Worm (Caenorhabditis elegans) whole organism, young adult: ENCODE results near the gene W01B6.4.

ENCODE experiments used
- B0019.2 ChIP-seq: fragments of 200-800 bp; sonication (Bioruptor generic); conservative IDR thresholded peaks from 2 replicates; pipeline ENCODE4 v1.3.6; 2022; ENCODE audit warnings: missing genetic modification reagents, missing genetic modification characterization, missing compliant biosample characterization
- B0336.3 ChIP-seq: fragments of 200-800 bp; sonication (Bioruptor generic); IDR thresholded peaks from 2 replicates; pipeline ENCODE4 v1.3.6; 2022; ENCODE audit warnings: missing genetic modification characterization, missing compliant biosample characterization
- C06A6.2 ChIP-seq: fragments of 200-800 bp; sonication (Bioruptor generic); conservative IDR thresholded peaks from 2 replicates; pipeline ENCODE4 v1.3.6; 2022; ENCODE audit warnings: missing genetic modification characterization, missing compliant biosample characterization
- F10E7.11 ChIP-seq: sonication (generic microtip); optimal IDR thresholded peaks from 2 replicates; lab custom pipeline; 2017; ENCODE audit warnings: mild to moderate bottlenecking, missing genetic modification characterization, moderate library complexity, missing compliant biosample characterization
- F23B12.7 ChIP-seq: sonication (generic microtip); optimal IDR thresholded peaks from 2 replicates; lab custom pipeline; 2017; ENCODE audit warnings: missing genetic modification characterization, mild to moderate bottlenecking, missing compliant biosample characterization, antibody characterized with exemption, moderate library complexity; ENCODE audit not compliant: insufficient read depth
- F33H1.4 ChIP-seq: fragments of 200-800 bp; sonication (Bioruptor generic); IDR thresholded peaks from 2 replicates; pipeline ENCODE4 v1.3.6; 2022; ENCODE audit warnings: missing genetic modification reagents, missing genetic modification characterization, missing compliant biosample characterization
- F37B4.10 ChIP-seq: fragments of 200-800 bp; sonication (Bioruptor generic); IDR thresholded peaks from 2 replicates; pipeline ENCODE4 v1.3.6; 2022; ENCODE audit warnings: missing genetic modification characterization, missing compliant biosample characterization
- F49E8.2 ChIP-seq: sonication (generic microtip); optimal IDR thresholded peaks from 3 replicates; lab custom pipeline; 2017; ENCODE audit warnings: missing genetic modification characterization, mild to moderate bottlenecking, missing compliant biosample characterization, antibody characterized with exemption, moderate library complexity; ENCODE audit not compliant: insufficient read depth
- F55B11.4 ChIP-seq: sonication (generic microtip); optimal IDR thresholded peaks from 2 replicates; lab custom pipeline; 2016; ENCODE audit warnings: missing compliant biosample characterization, missing genetic modification characterization, borderline replicate concordance; ENCODE audit not compliant: insufficient read depth
- F57C9.4 ChIP-seq: sonication (generic microtip); optimal IDR thresholded peaks from 2 replicates; lab custom pipeline; 2017; ENCODE audit warnings: mild to moderate bottlenecking, missing genetic modification characterization, missing compliant biosample characterization
- K12H6.12 ChIP-seq: fragments of 200-800 bp; sonication (Bioruptor generic); optimal IDR thresholded peaks from 2 replicates; lab custom pipeline; 2018; ENCODE audit warnings: mild to moderate bottlenecking, missing genetic modification characterization, missing compliant biosample characterization
- Y53F4B.3 ChIP-seq: fragments of 200-800 bp; sonication (Bioruptor generic); IDR thresholded peaks from 2 replicates; pipeline ENCODE4 v1.3.6; 2022; ENCODE audit warnings: missing genetic modification reagents, missing genetic modification characterization, missing compliant biosample characterization
- Y67H2A.10 ChIP-seq: fragments of 200-800 bp; sonication (Bioruptor generic); conservative IDR thresholded peaks from 2 replicates; pipeline ENCODE4 v1.3.6; 2022; ENCODE audit warnings: missing genetic modification reagents, missing genetic modification characterization, missing compliant biosample characterization
- ZK185.1 ChIP-seq: sonication (generic microtip); optimal IDR thresholded peaks from 2 replicates; lab custom pipeline; 2016; ENCODE audit warnings: mild to moderate bottlenecking, missing genetic modification characterization, missing compliant biosample characterization; ENCODE audit not compliant: poor library complexity, severe bottlenecking
- akir-1 ChIP-seq: fragments of 200-800 bp; sonication (Bioruptor generic); optimal IDR thresholded peaks from 2 replicates; lab custom pipeline; 2018; ENCODE audit warnings: mild to moderate bottlenecking, missing genetic modification characterization, moderate library complexity, missing compliant biosample characterization
- athp-1 ChIP-seq: sonication (generic microtip); optimal IDR thresholded peaks from 2 replicates; lab custom pipeline; 2017; ENCODE audit warnings: mild to moderate bottlenecking, missing genetic modification characterization, missing compliant biosample characterization
- attf-6 ChIP-seq: fragments of 200-800 bp; sonication (Bioruptor generic); IDR thresholded peaks from 2 replicates; pipeline ENCODE4 v1.3.6; 2022; ENCODE audit warnings: missing genetic modification reagents, missing genetic modification characterization, missing compliant biosample characterization
- bed-1 ChIP-seq: fragments of 200-800 bp; sonication (Bioruptor generic); IDR thresholded peaks from 2 replicates; pipeline ENCODE4 v1.3.6; 2022; ENCODE audit warnings: missing genetic modification reagents, missing genetic modification characterization, missing compliant biosample characterization
- ccch-3 ChIP-seq: fragments of 200-800 bp; sonication (Bioruptor generic); optimal IDR thresholded peaks from 2 replicates; lab custom pipeline; 2018; ENCODE audit warnings: mild to moderate bottlenecking, missing genetic modification characterization, missing compliant biosample characterization
- ceh-79 ChIP-seq: sonication (generic microtip); optimal IDR thresholded peaks from 2 replicates; lab custom pipeline; 2017; ENCODE audit warnings: mild to moderate bottlenecking, missing genetic modification characterization, missing compliant biosample characterization
- chd-7 ChIP-seq: sonication (generic microtip); optimal IDR thresholded peaks from 2 replicates; lab custom pipeline; 2016; ENCODE audit warnings: mild to moderate bottlenecking, missing genetic modification characterization, moderate library complexity, missing compliant biosample characterization
- dox-1 ChIP-seq: fragments of 200-800 bp; sonication (Bioruptor generic); IDR thresholded peaks from 2 replicates; pipeline ENCODE4 v1.3.6; 2022; ENCODE audit warnings: missing genetic modification reagents, missing genetic modification characterization, missing compliant biosample characterization
- efl-1 ChIP-seq: fragments of 150-350 bp; optimal IDR thresholded peaks from 2 replicates; lab custom pipeline; 2014; ENCODE audit warnings: missing biosample characterization, missing genetic modification reagents, missing genetic modification characterization
- ets-4 ChIP-seq: fragments of 200-800 bp; sonication (Bioruptor generic); optimal IDR thresholded peaks from 2 replicates; lab custom pipeline; 2018; ENCODE audit warnings: mild to moderate bottlenecking, missing genetic modification characterization, missing compliant biosample characterization
- fkh-3 ChIP-seq: sonication (generic microtip); optimal IDR thresholded peaks from 2 replicates; lab custom pipeline; 2016; ENCODE audit warnings: mild to moderate bottlenecking, missing genetic modification characterization, missing compliant biosample characterization
- hlh-12 ChIP-seq: sonication (generic microtip); optimal IDR thresholded peaks from 2 replicates; lab custom pipeline; 2016; ENCODE audit warnings: missing genetic modification characterization, missing compliant biosample characterization
- hmg-1.2 ChIP-seq: fragments of 200-800 bp; sonication (Bioruptor generic); IDR thresholded peaks from 2 replicates; pipeline ENCODE4 v1.3.6; 2022; ENCODE audit warnings: missing genetic modification reagents, missing genetic modification characterization, missing compliant biosample characterization
- lag-1 ChIP-seq: fragments of 200-800 bp; sonication (Bioruptor generic); IDR thresholded peaks from 2 replicates; pipeline ENCODE4 v1.3.6; 2022; ENCODE audit warnings: missing genetic modification reagents, missing genetic modification characterization, missing compliant biosample characterization
- let-526 ChIP-seq: fragments of 200-800 bp; sonication (Bioruptor generic); IDR thresholded peaks from 2 replicates; pipeline ENCODE4 v1.3.6; 2022; ENCODE audit warnings: missing genetic modification reagents, missing genetic modification characterization, missing compliant biosample characterization
- lin-26 ChIP-seq: fragments of 200-800 bp; sonication (Bioruptor generic); IDR thresholded peaks from 2 replicates; pipeline ENCODE4 v1.3.6; 2022; ENCODE audit warnings: missing genetic modification reagents, missing genetic modification characterization, missing compliant biosample characterization
- mxl-1 ChIP-seq: sonication (generic microtip); optimal IDR thresholded peaks from 2 replicates; lab custom pipeline; 2016; ENCODE audit warnings: missing genetic modification characterization, missing compliant biosample characterization
- nhr-179 ChIP-seq: sonication (generic microtip); optimal IDR thresholded peaks from 2 replicates; lab custom pipeline; 2016; ENCODE audit warnings: mild to moderate bottlenecking, missing genetic modification characterization, missing compliant biosample characterization
- nhr-80 ChIP-seq: sonication (generic microtip); optimal IDR thresholded peaks from 2 replicates; lab custom pipeline; 2016; ENCODE audit warnings: missing genetic modification characterization, missing compliant biosample characterization
- pbrm-1 ChIP-seq: fragments of 200-800 bp; sonication (Bioruptor generic); IDR thresholded peaks from 2 replicates; pipeline ENCODE4 v1.3.6; 2022; ENCODE audit warnings: missing genetic modification reagents, missing genetic modification characterization, missing compliant biosample characterization
- rec-8 ChIP-seq, 2 experiments: sonication (generic microtip); optimal IDR thresholded peaks; 2 replicates each; lab custom pipeline; 2016; ENCODE audit warnings: mild to moderate bottlenecking in 2 of 2, missing genetic modification characterization in 2 of 2, missing genetic modification reagents in 2 of 2, missing genotype in 2 of 2, missing biosample characterization in 1 of 2, missing compliant biosample characterization in 1 of 2, moderate library complexity in 1 of 2
- repo-1 ChIP-seq: sonication (generic microtip); optimal IDR thresholded peaks from 2 replicates; lab custom pipeline; 2017; ENCODE audit warnings: mild to moderate bottlenecking, missing genetic modification characterization, missing compliant biosample characterization
- sea-2 ChIP-seq: fragments of 200-800 bp; sonication (Bioruptor generic); IDR thresholded peaks from 2 replicates; pipeline ENCODE4 v1.3.6; 2022; ENCODE audit warnings: missing genetic modification characterization, missing compliant biosample characterization
- snpc-1.3 ChIP-seq: sonication (generic microtip); optimal IDR thresholded peaks from 2 replicates; lab custom pipeline; 2017; ENCODE audit warnings: missing genetic modification characterization, mild to moderate bottlenecking, missing compliant biosample characterization, antibody characterized with exemption, moderate library complexity, missing genotype, missing genetic modification reagents; ENCODE audit not compliant: insufficient read depth
- snpc-4 ChIP-seq, 5 experiments: fragments of 150-350 bp in 1 of 5; sonication (generic microtip) in 4 of 5; optimal IDR thresholded peaks; 2 replicates each; lab custom pipeline; 2014 to 2018; ENCODE audit warnings: missing genetic modification characterization in 5 of 5, missing biosample characterization in 3 of 5, antibody characterized with exemption in 2 of 5, mild to moderate bottlenecking in 2 of 5, missing compliant biosample characterization in 2 of 5, missing genotype in 2 of 5, moderate library complexity in 2 of 5, missing genetic modification reagents in 1 of 5
- somi-1 ChIP-seq: fragments of 200-800 bp; sonication (Bioruptor generic); optimal IDR thresholded peaks from 2 replicates; lab custom pipeline; 2018; ENCODE audit warnings: mild to moderate bottlenecking, missing genetic modification characterization, missing compliant biosample characterization
- sptf-2 ChIP-seq: fragments of 200-800 bp; sonication (Bioruptor generic); optimal IDR thresholded peaks from 2 replicates; lab custom pipeline; 2018; ENCODE audit warnings: mild to moderate bottlenecking, missing genetic modification characterization, missing compliant biosample characterization
- unc-130 ChIP-seq: sonication (generic microtip); optimal IDR thresholded peaks from 2 replicates; lab custom pipeline; 2016; ENCODE audit warnings: missing genetic modification reagents, missing genetic modification characterization, missing compliant biosample characterization
- xnd-1 ChIP-seq: sonication (generic microtip); optimal IDR thresholded peaks from 2 replicates; lab custom pipeline; 2016; ENCODE audit warnings: missing genotype, missing genetic modification reagents, missing genetic modification characterization, missing compliant biosample characterization
- zim-3 ChIP-seq: sonication (generic microtip); optimal IDR thresholded peaks from 2 replicates; lab custom pipeline; 2017; ENCODE audit warnings: mild to moderate bottlenecking, missing genetic modification characterization, moderate library complexity, missing compliant biosample characterization
- ztf-6 ChIP-seq: fragments of 200-800 bp; sonication (Bioruptor generic); IDR thresholded peaks from 2 replicates; pipeline ENCODE4 v1.3.6; 2022; ENCODE audit warnings: missing genetic modification reagents, missing genetic modification characterization, missing compliant biosample characterization

The W01B6.4 gene

ce11 chrIV:10042881-10043280 is 32.4 kb upstream of the W01B6.4 start, which contains the start of gene frk-1:
Gene frk-1 (plus strand): TSS chrIV:10043181.
- TF ChIP-seq B0019.2 (no peak), efl-1 (GFP tag; lab: Kevin White, UChicago) (no peak), Y53F4B.3 (GFP tag; lab: Robert Waterston, UW) (no peak), ets-4 (GFP tag; lab: Kevin White, UChicago) (no peak), Y67H2A.10 (no peak), fkh-3 (tag; lab: Kevin White, UChicago) (no peak), zim-3 (no peak), ceh-79 (tag; lab: Kevin White, UChicago) (no peak), ccch-3 (GFP tag; lab: Kevin White, UChicago) (no peak), C06A6.2 (GFP tag; lab: Robert Waterston, UW) (no peak), ZK185.1 (tag; lab: Kevin White, UChicago) (no peak), F57C9.4 (tag; lab: Kevin White, UChicago) (no peak), bed-1 (GFP tag; lab: Robert Waterston, UW) (no peak)

DNA sequence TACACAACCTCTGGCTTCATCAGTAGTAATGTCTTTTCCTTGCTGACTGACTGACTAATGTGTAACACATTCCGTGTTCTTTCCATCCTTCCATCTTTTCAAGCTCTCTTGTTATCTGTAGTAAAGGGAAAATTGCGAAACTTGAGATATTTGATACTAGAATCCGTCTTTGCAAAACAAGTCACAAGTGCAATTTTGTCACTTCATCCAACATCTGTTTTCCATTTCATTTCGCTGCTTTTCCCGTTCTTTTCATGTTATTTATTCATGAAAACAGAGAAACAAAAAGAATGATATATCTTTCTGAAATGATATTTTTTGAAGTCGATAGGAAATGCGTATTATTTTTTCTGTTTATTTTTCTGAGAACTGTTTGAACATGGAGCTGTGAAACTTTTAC is 29.3 kb upstream of the W01B6.4 start:
- TF ChIP-seq ets-4 (GFP tag; lab: Kevin White, UChicago) (no peak), B0336.3 (GFP tag; lab: Robert Waterston, UW) (no peak), chd-7 (tag; lab: Kevin White, UChicago) (no peak), hmg-1.2 (GFP tag; lab: Robert Waterston, UW) (no peak), unc-130 (GFP tag; lab: Kevin White, UChicago) (no peak), sea-2 (no peak), K12H6.12 (tag; lab: Kevin White, UChicago) (no peak), hlh-12 (tag; lab: Kevin White, UChicago) (no peak), F23B12.7 (tag; lab: Kevin White, UChicago) (no peak), pbrm-1 (GFP tag; lab: Robert Waterston, UW) (no peak), ceh-79 (tag; lab: Kevin White, UChicago) (no peak), repo-1 (tag; lab: Kevin White, UChicago) (no peak), attf-6 (GFP tag; lab: Robert Waterston, UW) (no peak), lag-1 (no peak), sptf-2 (GFP tag; lab: Kevin White, UChicago) (no peak), dox-1 (GFP tag; lab: Robert Waterston, UW) (no peak), F55B11.4 (tag; lab: Kevin White, UChicago) (no peak), ztf-6 (GFP tag; lab: Robert Waterston, UW) (no peak), F33H1.4 (GFP tag; lab: Robert Waterston, UW) (no peak)

DNA sequence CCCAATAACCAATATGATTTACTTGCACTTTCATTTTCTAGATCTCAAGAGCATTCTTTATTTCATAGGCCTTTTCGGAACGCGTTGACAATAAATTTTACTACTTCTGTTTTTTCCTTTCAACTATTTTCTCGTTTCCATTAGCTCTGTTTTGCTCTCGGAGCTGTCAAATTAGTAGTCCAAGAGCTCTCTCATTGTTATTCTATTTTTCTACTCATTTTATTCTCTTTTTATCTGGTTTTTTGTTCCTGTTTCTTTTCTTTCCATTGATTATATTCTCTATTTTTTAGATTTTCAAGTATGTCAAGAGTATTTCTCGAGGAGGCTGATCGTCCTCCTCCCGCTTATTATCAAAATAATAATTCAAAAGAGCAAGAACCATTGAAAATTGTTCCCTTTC is 28.2 kb upstream of the W01B6.4 start, which contains the start of gene T04B2.3:
T04B2.3 (plus strand) TSS at position 301 of the 400 bp plus-strand sequence.
- no peak for TF ChIP-seq Y53F4B.3 (GFP tag; lab: Robert Waterston, UW)
- no peak for TF ChIP-seq F10E7.11 (tag; lab: Kevin White, UChicago)
- TF ChIP-seq F55B11.4 (tag; lab: Kevin White, UChicago), result no peak
- TF ChIP-seq F37B4.10 (GFP tag; lab: Robert Waterston, UW), result no peak
- TF ChIP-seq chd-7 (tag; lab: Kevin White, UChicago), result no peak
- no peak for TF ChIP-seq xnd-1
- no peak for TF ChIP-seq somi-1
- no peak for TF ChIP-seq lin-26
- TF ChIP-seq snpc-1.3 (tag; lab: Kevin White, UChicago), result no peak
- no peak for TF ChIP-seq snpc-4 (GFP tag; optimal IDR thresholded peaks at IDR 0.05; lab: Kevin White, UChicago)
- no peak for TF ChIP-seq snpc-4 (tag; optimal IDR thresholded peaks at IDR 0.05; lab: Kevin White, UChicago)
- TF ChIP-seq rec-8 (tag; optimal IDR thresholded peaks at IDR 0.05; lab: Kevin White, UChicago), result no peak
- no peak for TF ChIP-seq mxl-1
- no peak for TF ChIP-seq nhr-80
- no peak for TF ChIP-seq nhr-179
- no peak for TF ChIP-seq C06A6.2 (GFP tag; lab: Robert Waterston, UW)
- no peak for TF ChIP-seq let-526
- no peak for TF ChIP-seq sea-2
- TF ChIP-seq akir-1 (GFP tag; lab: Kevin White, UChicago), result no peak
- no peak for TF ChIP-seq athp-1 (tag; lab: Kevin White, UChicago)
- no peak for TF ChIP-seq F49E8.2 (tag; lab: Kevin White, UChicago)
